Fruit fly (Drosophila melanogaster): ENCODE data around the gene Crk.

The Crk gene

DNA sequence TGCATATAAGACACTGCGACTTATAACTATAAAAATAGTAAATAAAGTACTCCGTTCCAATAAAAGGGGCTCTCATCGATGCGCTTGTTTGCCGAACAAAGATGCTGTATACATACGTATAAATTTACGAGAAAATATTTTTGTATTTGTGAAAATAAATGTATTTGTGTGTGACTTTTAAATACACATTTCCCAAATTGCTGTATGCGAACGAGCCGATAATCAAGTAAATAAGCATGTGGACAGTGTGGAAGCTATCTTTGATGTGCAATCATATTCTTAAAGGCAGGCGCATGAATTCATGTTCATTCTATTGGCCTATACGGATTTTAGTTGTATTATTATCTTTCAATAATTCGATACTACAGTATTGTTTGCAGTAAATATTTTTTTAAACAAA, 21.2 kb downstream of the Crk start (continued):
- no peak for TF ChIP-seq CG4854 (GFP tag; optimal IDR thresholded peaks at IDR 0.05)
- TF ChIP-seq CG33557 (GFP tag; optimal IDR thresholded peaks at IDR 0.05), result no peak
- TF ChIP-seq Eip74EF (GFP tag; optimal IDR thresholded peaks at IDR 0.05), result no peak
- no peak for TF ChIP-seq gsb (GFP tag; IDR thresholded peaks at IDR 0.05)
- no peak for TF ChIP-seq CG8290 (GFP tag; optimal IDR thresholded peaks at IDR 0.05)
- TF ChIP-seq CG8290 (tag; optimal IDR thresholded peaks at IDR 0.05), result peak in 1 of 2 experiments; percentile 21
- no peak for TF ChIP-seq CG14860 (GFP tag; IDR thresholded peaks at IDR 0.05; ENCODE audit: partially characterized antibody)
- TF ChIP-seq CG12299 (tag; optimal IDR thresholded peaks at IDR 0.05), result no peak
- TF ChIP-seq CG9817 (tag; optimal IDR thresholded peaks at IDR 0.05), result no peak
- no peak for TF ChIP-seq Six4 (GFP tag; optimal IDR thresholded peaks at IDR 0.05)
- no peak for TF ChIP-seq abd-A (tag; optimal IDR thresholded peaks at IDR 0.05)
- no peak for TF ChIP-seq CG8089 (GFP tag; optimal IDR thresholded peaks at IDR 0.05)
- peak in 1 of 2 experiments; percentile 4 for TF ChIP-seq eve (GFP tag; optimal IDR thresholded peaks at IDR 0.05)
- no peak for TF ChIP-seq lilli (GFP tag; optimal IDR thresholded peaks at IDR 0.05)
- TF ChIP-seq CG30431 (GFP tag; optimal IDR thresholded peaks at IDR 0.05), result no peak
- no peak for TF ChIP-seq CG8388 (GFP tag; optimal IDR thresholded peaks at IDR 0.05)
- no peak for TF ChIP-seq grn (GFP tag; optimal IDR thresholded peaks at IDR 0.05)
- TF ChIP-seq CG15696 (tag; optimal IDR thresholded peaks at IDR 0.05), result peak; percentile 43
- TF ChIP-seq HLH3B (GFP tag; IDR thresholded peaks at IDR 0.05), result no peak
- no peak for TF ChIP-seq CG1024 (GFP tag; IDR thresholded peaks at IDR 0.05)
- TF ChIP-seq Med (GFP tag), result peak; percentile 31
- TF ChIP-seq Usf (GFP tag; optimal IDR thresholded peaks at IDR 0.05), result no peak
- TF ChIP-seq sd (tag; optimal IDR thresholded peaks at IDR 0.05), result no peak
- no peak for TF ChIP-seq CG32767 (GFP tag; IDR thresholded peaks at IDR 0.05)
- peak; percentile 97 for TF ChIP-seq CG2199 (GFP tag; IDR thresholded peaks at IDR 0.05)
- peak; percentile 9 for TF ChIP-seq Asciz (GFP tag; optimal IDR thresholded peaks at IDR 0.05)
- TF ChIP-seq CG17568 (GFP tag; optimal IDR thresholded peaks at IDR 0.05), result peak; percentile 9
- no peak for TF ChIP-seq CG6272 (GFP tag; IDR thresholded peaks at IDR 0.05)
- no peak for TF ChIP-seq CG15601 (tag; optimal IDR thresholded peaks at IDR 0.05)
- TF ChIP-seq Deaf1 (tag; optimal IDR thresholded peaks at IDR 0.05), result no peak
- no peak for TF ChIP-seq CG11504 (tag; optimal IDR thresholded peaks at IDR 0.05)
- no peak for TF ChIP-seq HLHmδ (GFP tag; optimal IDR thresholded peaks at IDR 0.05)
- TF ChIP-seq cg (GFP tag; optimal IDR thresholded peaks at IDR 0.05), result peak; percentile 67
- no peak for TF ChIP-seq CG17612 (GFP tag; IDR thresholded peaks at IDR 0.05)
- TF ChIP-seq Atf6 (GFP tag; IDR thresholded peaks at IDR 0.05), result no peak
- TF ChIP-seq CG2875 (GFP tag; optimal IDR thresholded peaks at IDR 0.05), result no peak
- TF ChIP-seq CG8478 (optimal IDR thresholded peaks at IDR 0.05), result no peak
- no peak for TF ChIP-seq B-H2 (GFP tag; optimal IDR thresholded peaks at IDR 0.05)
- TF ChIP-seq Dref (GFP tag; IDR thresholded peaks at IDR 0.05), result no peak
- TF ChIP-seq al (GFP tag; IDR thresholded peaks at IDR 0.05), result no peak
- no peak for TF ChIP-seq CG12744 (GFP tag; optimal IDR thresholded peaks at IDR 0.05)
- peak; percentile 21 for TF ChIP-seq CG17359 (tag; optimal IDR thresholded peaks at IDR 0.05)
- no peak for TF ChIP-seq bcd (GFP tag; optimal IDR thresholded peaks at IDR 0.05)
- no peak for TF ChIP-seq Ssrp (tag; optimal IDR thresholded peaks at IDR 0.05)
- no peak for TF ChIP-seq Opbp (GFP tag; IDR thresholded peaks at IDR 0.05; ENCODE audit: partially characterized antibody)
- TF ChIP-seq dimm (GFP tag; IDR thresholded peaks at IDR 0.05), result no peak
- peak; percentile 6 for TF ChIP-seq CG10147 (GFP tag; optimal IDR thresholded peaks at IDR 0.05)
- no peak for TF ChIP-seq btn (GFP tag; optimal IDR thresholded peaks at IDR 0.05)
- no peak for TF ChIP-seq slou (GFP tag; optimal IDR thresholded peaks at IDR 0.05)
- TF ChIP-seq fd96Cb (tag; optimal IDR thresholded peaks at IDR 0.05), result no peak
- no peak for TF ChIP-seq CG7372 (GFP tag; IDR thresholded peaks at IDR 0.05)
- no peak for TF ChIP-seq pnt (GFP tag; optimal IDR thresholded peaks at IDR 0.05)

Measured in whole organism, embryonic.